Worm (Caenorhabditis elegans) whole organism, L4 larva: ENCODE measurements around the gene clec-245.

Experiments used
- ZK546.5 ChIP-seq, 2 experiments: sonication (generic microtip); optimal IDR thresholded peaks; 2 replicates each; lab custom pipeline; 2017; ENCODE audit warnings: missing biosample characterization in 2 of 2, missing genetic modification characterization in 2 of 2
- lin-13 ChIP-seq: fragments of 150-350 bp; optimal IDR thresholded peaks from 2 replicates; lab custom pipeline; 2014; ENCODE audit warnings: missing biosample characterization, missing genetic modification reagents, missing genetic modification characterization
- mdl-1 ChIP-seq, 2 experiments: fragments of 150-350 bp in 1 of 2; sonication (generic microtip) in 1 of 2; optimal IDR thresholded peaks; 2 replicates each; lab custom pipeline; 2014 to 2017; ENCODE audit warnings: missing biosample characterization in 2 of 2, missing genetic modification characterization in 2 of 2
- nhr-28 ChIP-seq: fragments of 150-350 bp; optimal IDR thresholded peaks from 2 replicates; lab custom pipeline; 2014; ENCODE audit warnings: missing biosample characterization, missing genetic modification characterization
- zfp-3 ChIP-seq: fragments of 200-800 bp; sonication (Bioruptor generic); conservative IDR thresholded peaks from 2 replicates; pipeline ENCODE4 v1.3.6; 2022; ENCODE audit warnings: missing genetic modification reagents, missing genetic modification characterization, missing compliant biosample characterization

DNA sequence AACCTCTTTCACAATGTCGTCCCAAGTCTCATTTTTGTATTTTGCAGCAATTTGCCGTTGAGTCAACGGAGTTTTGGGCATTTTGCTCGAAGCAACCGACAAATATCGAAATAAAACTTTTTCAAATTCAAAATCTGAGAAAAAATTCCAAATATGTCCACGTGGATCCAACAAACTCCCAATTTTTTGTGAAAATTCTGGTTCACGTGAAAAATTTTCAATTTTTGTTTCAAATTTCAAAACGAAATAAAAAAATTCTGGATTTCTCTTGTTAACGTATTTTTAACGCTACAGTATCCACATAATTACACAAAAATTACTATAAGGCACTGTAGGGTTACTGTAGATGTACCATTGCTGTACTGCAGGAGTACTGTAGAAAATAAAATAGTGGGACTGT lies 27.0 kb downstream of the clec-245 start, which contains the start of gene C14A6.13:
- TF ChIP-seq zfp-3 (GFP tag; lab: Robert Waterston, UW) (no peak), nhr-28 (tag; lab: Kevin White, UChicago) (no peak), ZK546.5 (tag; optimal IDR thresholded peaks at IDR 0.05; lab: Kevin White, UChicago) (no peak), mdl-1 (tag; optimal IDR thresholded peaks at IDR 0.05; lab: Kevin White, UChicago) (no peak), lin-13 (GFP tag; lab: Kevin White, UChicago) (no peak)
